Worm (Caenorhabditis elegans) whole organism, late embryonic: ENCODE results near the gene F36H1.11.

Experiments
- F13H6.1 ChIP-seq: sonication (generic microtip); optimal IDR thresholded peaks from 2 replicates; lab custom pipeline; 2016; ENCODE audit warnings: missing genetic modification characterization, missing compliant biosample characterization
- K02D7.2 ChIP-seq: sonication (generic microtip); optimal IDR thresholded peaks from 2 replicates; lab custom pipeline; 2017; ENCODE audit warnings: mild to moderate bottlenecking, missing genetic modification characterization, missing compliant biosample characterization
- K09A11.1 ChIP-seq: sonication (generic microtip); optimal IDR thresholded peaks from 2 replicates; lab custom pipeline; 2017; ENCODE audit warnings: antibody characterized with exemption, mild to moderate bottlenecking, missing genetic modification characterization, missing compliant biosample characterization; ENCODE audit not compliant: insufficient read depth
- T23F11.4 ChIP-seq: fragments of 200-800 bp; sonication (Bioruptor generic); optimal IDR thresholded peaks from 2 replicates; lab custom pipeline; 2018; ENCODE audit warnings: mild to moderate bottlenecking, missing genetic modification characterization, missing compliant biosample characterization
- ahr-1 ChIP-seq: sonication (generic microtip); optimal IDR thresholded peaks from 2 replicates; lab custom pipeline; 2016; ENCODE audit warnings: missing genetic modification characterization, missing compliant biosample characterization
- ceh-18 ChIP-seq: sonication (generic microtip); optimal IDR thresholded peaks from 2 replicates; lab custom pipeline; 2016; ENCODE audit warnings: missing genetic modification characterization, missing compliant biosample characterization
- ceh-19 ChIP-seq: fragments of 200-800 bp; sonication (Bioruptor generic); optimal IDR thresholded peaks from 2 replicates; lab custom pipeline; 2018; ENCODE audit warnings: mild to moderate bottlenecking, missing genetic modification characterization, missing compliant biosample characterization
- ceh-24 ChIP-seq: sonication (generic microtip); optimal IDR thresholded peaks from 2 replicates; lab custom pipeline; 2016; ENCODE audit warnings: mild to moderate bottlenecking, missing genetic modification characterization, missing compliant biosample characterization
- ceh-30 ChIP-seq: fragments of 150-350 bp; optimal IDR thresholded peaks from 2 replicates; lab custom pipeline; 2014; ENCODE audit warnings: missing biosample characterization, missing genetic modification characterization
- ceh-48 ChIP-seq: sonication (generic microtip); optimal IDR thresholded peaks from 2 replicates; lab custom pipeline; 2016; ENCODE audit warnings: missing genetic modification characterization, inconsistent platforms, missing compliant biosample characterization
- che-1 ChIP-seq: sonication (generic microtip); optimal IDR thresholded peaks from 2 replicates; lab custom pipeline; 2016; ENCODE audit warnings: mild to moderate bottlenecking, missing genetic modification characterization, missing compliant biosample characterization
- dmd-4 ChIP-seq: sonication (generic microtip); optimal IDR thresholded peaks from 2 replicates; lab custom pipeline; 2016; ENCODE audit warnings: borderline replicate concordance, missing genetic modification characterization, missing compliant biosample characterization
- dve-1 ChIP-seq: sonication (generic microtip); optimal IDR thresholded peaks from 2 replicates; lab custom pipeline; 2017; ENCODE audit warnings: antibody characterized with exemption, mild to moderate bottlenecking, missing genetic modification characterization, missing compliant biosample characterization
- elt-4 ChIP-seq: sonication (generic microtip); optimal IDR thresholded peaks from 2 replicates; lab custom pipeline; 2016; ENCODE audit warnings: missing genetic modification characterization, missing compliant biosample characterization
- ets-4 ChIP-seq: sonication (generic microtip); optimal IDR thresholded peaks from 2 replicates; lab custom pipeline; 2016; ENCODE audit warnings: missing genetic modification characterization, missing compliant biosample characterization
- fax-1 ChIP-seq: sonication (generic microtip); optimal IDR thresholded peaks from 2 replicates; lab custom pipeline; 2016; ENCODE audit warnings: missing genotype, missing genetic modification characterization, missing compliant biosample characterization
- fkh-10 ChIP-seq: fragments of 150-350 bp; optimal IDR thresholded peaks from 2 replicates; lab custom pipeline; 2014; ENCODE audit warnings: missing biosample characterization, missing genetic modification reagents, missing genetic modification characterization
- gmeb-2 ChIP-seq: sonication (generic microtip); optimal IDR thresholded peaks from 2 replicates; lab custom pipeline; 2016; ENCODE audit warnings: missing genetic modification characterization, inconsistent platforms, missing compliant biosample characterization
- hlh-13 ChIP-seq: fragments of 200-800 bp; sonication (Bioruptor generic); optimal IDR thresholded peaks from 2 replicates; lab custom pipeline; 2018; ENCODE audit warnings: mild to moderate bottlenecking, missing genetic modification characterization, missing compliant biosample characterization
- hlh-15 ChIP-seq: sonication (generic microtip); optimal IDR thresholded peaks from 2 replicates; lab custom pipeline; 2016; ENCODE audit warnings: missing genetic modification characterization, missing compliant biosample characterization
- hlh-30 ChIP-seq: sonication (generic microtip); optimal IDR thresholded peaks from 2 replicates; lab custom pipeline; 2017; ENCODE audit warnings: antibody characterized with exemption, missing genetic modification characterization, missing compliant biosample characterization; ENCODE audit not compliant: insufficient read depth
- hlh-6 ChIP-seq: sonication (generic microtip); optimal IDR thresholded peaks from 2 replicates; lab custom pipeline; 2016; ENCODE audit warnings: missing genotype, missing genetic modification characterization, missing compliant biosample characterization
- lin-11 ChIP-seq: fragments of 200-800 bp; sonication (Bioruptor generic); optimal IDR thresholded peaks from 2 replicates; lab custom pipeline; 2018; ENCODE audit warnings: mild to moderate bottlenecking, missing genetic modification characterization, missing compliant biosample characterization
- madf-2 ChIP-seq: sonication (generic microtip); optimal IDR thresholded peaks from 2 replicates; lab custom pipeline; 2017; ENCODE audit warnings: missing genetic modification characterization, missing compliant biosample characterization
- mec-3 ChIP-seq: sonication (generic microtip); optimal IDR thresholded peaks from 2 replicates; lab custom pipeline; 2016; ENCODE audit warnings: borderline replicate concordance, missing genetic modification characterization, missing compliant biosample characterization
- nfya-1 ChIP-seq: sonication (generic microtip); optimal IDR thresholded peaks from 2 replicates; lab custom pipeline; 2017; ENCODE audit warnings: missing genetic modification characterization, mild to moderate bottlenecking, missing compliant biosample characterization, antibody characterized with exemption, moderate library complexity
- nhr-11 ChIP-seq: fragments of 150-350 bp; optimal IDR thresholded peaks from 2 replicates; lab custom pipeline; 2014; ENCODE audit warnings: missing biosample characterization, missing genetic modification characterization
- nhr-232 ChIP-seq: sonication (generic microtip); optimal IDR thresholded peaks from 2 replicates; lab custom pipeline; 2016; ENCODE audit warnings: missing genetic modification characterization, missing compliant biosample characterization
- odd-2 ChIP-seq: sonication (generic microtip); optimal IDR thresholded peaks from 2 replicates; lab custom pipeline; 2017; ENCODE audit warnings: antibody characterized with exemption, mild to moderate bottlenecking, missing genetic modification characterization, missing compliant biosample characterization
- pag-3 ChIP-seq: sonication (generic microtip); optimal IDR thresholded peaks from 2 replicates; lab custom pipeline; 2016; ENCODE audit warnings: missing compliant biosample characterization, missing genetic modification characterization, borderline replicate concordance
- pha-2 ChIP-seq: sonication (generic microtip); optimal IDR thresholded peaks from 2 replicates; lab custom pipeline; 2017; ENCODE audit warnings: mild to moderate bottlenecking, missing genetic modification characterization, missing compliant biosample characterization
- pha-4 ChIP-seq: fragments of 150-350 bp; optimal IDR thresholded peaks from 2 replicates; lab custom pipeline; 2018; ENCODE audit warnings: missing biosample characterization, missing genetic modification reagents, missing genetic modification characterization
- pqm-1 ChIP-seq: sonication (generic microtip); optimal IDR thresholded peaks from 2 replicates; lab custom pipeline; 2016; ENCODE audit warnings: missing genetic modification characterization, missing compliant biosample characterization
- pros-1 ChIP-seq: fragments of 150-350 bp; optimal IDR thresholded peaks from 2 replicates; lab custom pipeline; 2014; ENCODE audit warnings: missing biosample characterization, missing genetic modification reagents, missing genetic modification characterization
- rnt-1 ChIP-seq: sonication (generic microtip); optimal IDR thresholded peaks from 2 replicates; lab custom pipeline; 2016; ENCODE audit warnings: missing genetic modification characterization, missing compliant biosample characterization
- syd-9 ChIP-seq: sonication (generic microtip); optimal IDR thresholded peaks from 2 replicates; lab custom pipeline; 2016; ENCODE audit warnings: mild to moderate bottlenecking, missing genetic modification characterization, moderate library complexity, missing compliant biosample characterization
- tbx-7 ChIP-seq: sonication (generic microtip); optimal IDR thresholded peaks from 2 replicates; lab custom pipeline; 2016; ENCODE audit warnings: missing genotype, missing genetic modification characterization, missing compliant biosample characterization
- unc-3 ChIP-seq, 2 experiments: fragments of 200-800 bp in 1 of 2; sonication (Bioruptor generic) in 1 of 2; sonication (generic microtip) in 1 of 2; conservative IDR thresholded peaks in 1 of 2; optimal IDR thresholded peaks in 1 of 2; 2 replicates each; pipeline versions ENCODE4 v1.3.6 to Lab custom; 2016 to 2022; ENCODE audit warnings: missing compliant biosample characterization in 2 of 2, missing genetic modification characterization in 2 of 2, missing genetic modification reagents in 1 of 2
- unc-55 ChIP-seq: sonication (generic microtip); optimal IDR thresholded peaks from 2 replicates; lab custom pipeline; 2017; ENCODE audit warnings: missing biosample characterization, missing genetic modification reagents, missing genetic modification characterization
- zip-5 ChIP-seq: sonication (generic microtip); optimal IDR thresholded peaks from 2 replicates; lab custom pipeline; 2016; ENCODE audit warnings: missing genetic modification characterization, missing compliant biosample characterization

F36H1.11 gene

DNA sequence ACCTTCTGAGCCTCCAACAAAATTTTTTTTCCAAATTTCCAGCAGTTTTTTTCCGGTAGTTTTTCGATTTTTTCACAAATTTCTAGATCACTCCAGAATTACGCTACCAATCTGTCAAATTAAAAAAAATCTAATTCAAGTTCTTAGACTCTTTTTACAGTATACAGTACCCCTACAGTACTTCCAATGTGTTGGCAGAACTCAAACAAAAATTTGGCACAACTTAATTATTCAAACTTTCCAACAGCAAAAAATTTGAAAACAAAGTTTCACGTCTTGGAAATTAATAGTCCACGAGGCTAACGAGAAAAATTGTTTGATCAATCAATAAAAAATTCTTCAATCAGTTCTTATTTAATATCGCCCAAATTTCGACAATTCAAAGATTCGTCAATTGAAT, 835 bp downstream of the F36H1.11 start, which contains the start of gene F36H1.3:
Gene F36H1.3 (plus strand): TSS at position 323 of the 400 bp plus-strand sequence.
- TF ChIP-seq gmeb-2 (tag; lab: Kevin White, UChicago) (no peak), elt-4 (tag; lab: Kevin White, UChicago) (no peak), unc-55 (no peak), fkh-10 (GFP tag; lab: Kevin White, UChicago) (no peak), madf-2 (tag; lab: Kevin White, UChicago) (no peak), hlh-30 (no peak), hlh-6 (tag; lab: Kevin White, UChicago) (no peak), pag-3 (tag; lab: Kevin White, UChicago) (no peak)

DNA sequence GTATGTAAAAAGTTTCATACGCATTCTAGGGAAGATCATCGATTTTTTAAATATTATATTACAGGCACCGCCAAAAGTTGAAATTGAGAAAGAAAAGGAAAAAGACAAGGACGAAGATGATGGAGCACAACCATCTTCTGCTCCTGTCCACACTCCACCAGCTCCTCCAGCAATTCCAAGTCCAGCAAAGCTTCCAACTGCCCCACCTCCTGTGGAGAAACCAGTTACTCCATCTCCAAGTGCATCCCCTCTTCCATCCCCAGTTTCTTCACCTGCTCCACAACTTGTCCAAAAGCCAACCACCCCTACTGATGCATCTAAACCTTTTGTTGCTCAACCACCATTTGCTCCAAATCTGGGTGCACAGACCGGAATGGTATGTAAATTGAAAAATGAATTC, 3.0 kb downstream of the F36H1.11 start:
- no peak for TF ChIP-seq hlh-6 (tag; lab: Kevin White, UChicago)

DNA sequence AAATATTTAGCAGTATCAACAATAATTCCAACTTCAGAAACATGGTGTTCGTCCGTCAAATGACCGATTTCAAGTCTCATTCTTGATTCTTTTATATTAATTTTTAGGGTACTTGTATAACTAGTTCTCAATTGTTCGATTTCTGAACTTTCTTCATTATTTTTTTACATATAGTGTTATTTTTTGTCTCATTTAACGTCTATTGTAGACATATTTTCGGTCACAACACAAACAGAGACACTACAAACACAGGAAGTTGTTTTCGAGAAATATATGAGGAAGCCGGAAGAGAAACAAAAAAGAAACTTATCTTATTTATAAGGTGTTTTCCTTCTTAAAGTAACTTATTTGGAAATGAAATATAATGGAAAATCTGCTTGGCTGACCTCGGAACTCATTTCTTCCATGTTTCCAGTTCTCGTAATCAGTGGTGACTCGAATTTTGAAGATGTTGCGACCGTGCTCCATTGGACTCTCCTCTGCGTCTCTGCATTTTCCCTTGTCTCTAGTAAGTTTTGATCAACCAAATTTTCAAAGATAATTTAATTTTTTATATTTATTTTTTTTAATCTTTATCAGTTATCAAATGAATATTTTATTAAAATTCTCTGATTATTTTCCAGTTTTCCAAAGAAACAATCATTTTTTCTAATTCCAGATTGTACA, 4.8 kb downstream of the F36H1.11 start, which contains the start of the genes F36H1.12 and lin-3:
Gene F36H1.12 (minus strand): TSS at position 51 of the 666 bp plus-strand sequence.
Gene lin-3 (plus strand): TSS at position 657 of the 666 bp plus-strand sequence.
- TF ChIP-seq lin-11 (tag; lab: Kevin White, UChicago) (no peak), mec-3 (tag; lab: Kevin White, UChicago) (no peak), pha-4 (tag; lab: Kevin White, UChicago) (no peak), che-1 (no peak), K09A11.1 (tag; lab: Kevin White, UChicago) (no peak), F13H6.1 (tag; lab: Kevin White, UChicago) (no peak), ceh-48 (tag; lab: Kevin White, UChicago) (no peak), hlh-30 (no peak), ets-4 (tag; lab: Kevin White, UChicago) (no peak), fax-1 (tag; lab: Kevin White, UChicago) (no peak)

DNA sequence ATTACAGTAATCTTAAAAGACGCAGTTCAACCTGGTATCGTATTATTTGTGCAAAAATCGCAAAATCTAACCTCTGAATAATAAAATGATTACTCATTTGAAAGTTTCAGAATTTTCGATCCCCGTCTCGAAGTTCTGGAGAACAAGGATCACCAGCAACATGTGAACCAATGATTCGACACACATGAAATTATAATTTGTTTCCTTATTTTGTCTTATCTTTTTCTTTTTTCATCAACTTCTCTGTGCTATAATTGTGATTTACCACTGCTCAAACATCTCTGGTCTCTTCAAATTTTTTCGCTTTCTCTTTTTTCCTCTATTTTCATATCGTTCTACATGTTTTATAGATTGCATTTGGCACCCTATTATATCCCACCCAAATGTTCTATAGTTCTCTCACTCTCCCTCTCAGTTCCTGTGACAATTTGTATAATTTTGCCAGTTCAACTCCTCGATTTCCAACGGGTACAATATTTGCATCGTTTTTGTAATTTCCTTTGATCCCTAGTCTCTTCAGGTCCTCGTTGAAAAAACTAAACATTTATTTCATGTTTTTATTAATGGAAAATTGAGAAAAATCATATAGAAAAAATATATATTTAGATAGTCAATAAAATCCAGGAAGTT, 14.1 kb downstream of the F36H1.11 start:
- no peak for TF ChIP-seq nhr-11
- TF ChIP-seq ceh-24 (tag; lab: Kevin White, UChicago), result no peak
- TF ChIP-seq pqm-1 (tag; lab: Kevin White, UChicago), result no peak
- TF ChIP-seq pros-1 (tag; lab: Kevin White, UChicago), result no peak
- no peak for TF ChIP-seq T23F11.4
- no peak for TF ChIP-seq che-1
- TF ChIP-seq dmd-4 (tag; lab: Kevin White, UChicago), result no peak
- no peak for TF ChIP-seq hlh-6 (tag; lab: Kevin White, UChicago)
- TF ChIP-seq ahr-1 (tag; lab: Kevin White, UChicago), result no peak
- TF ChIP-seq zip-5 (tag; lab: Kevin White, UChicago), result no peak
- no peak for TF ChIP-seq fkh-10 (GFP tag; lab: Kevin White, UChicago)
- no peak for TF ChIP-seq odd-2 (tag; lab: Kevin White, UChicago)
- TF ChIP-seq ceh-30 (tag; lab: Kevin White, UChicago), result no peak
- TF ChIP-seq unc-3 (GFP tag; conservative IDR thresholded peaks at IDR 0.05; lab: Robert Waterston, UW), result no peak
- TF ChIP-seq unc-3 (tag; optimal IDR thresholded peaks at IDR 0.05; lab: Kevin White, UChicago), result no peak
- TF ChIP-seq hlh-13 (GFP tag; lab: Kevin White, UChicago), result no peak
- no peak for TF ChIP-seq hlh-15 (tag; lab: Kevin White, UChicago)
- no peak for TF ChIP-seq ceh-19 (GFP tag; lab: Kevin White, UChicago)

DNA sequence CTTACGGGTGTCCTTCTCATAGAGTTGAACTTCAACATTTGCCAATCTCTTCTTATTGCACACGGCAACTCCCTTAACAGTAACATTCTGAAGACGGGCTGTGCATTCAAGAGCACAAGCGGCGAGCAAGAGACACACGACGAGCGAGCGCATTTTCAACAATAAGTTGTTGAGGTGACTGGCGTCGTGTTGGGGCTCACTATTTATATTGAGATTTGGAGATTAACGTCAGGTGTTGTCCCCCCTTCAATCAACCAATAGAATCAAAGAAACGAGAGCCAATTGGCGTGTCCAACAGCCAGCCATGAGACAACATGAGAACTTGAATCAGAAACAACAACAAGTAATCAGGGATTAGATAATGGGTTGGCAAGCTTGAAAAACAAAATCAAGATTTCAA, 15.0 kb downstream of the F36H1.11 start, which contains the start of gene ttr-16:
Gene ttr-16 (minus strand): TSS at position 176 of the 400 bp plus-strand sequence.
- TF ChIP-seq nhr-232 (tag; lab: Kevin White, UChicago) (no peak), pag-3 (tag; lab: Kevin White, UChicago) (no peak), fax-1 (tag; lab: Kevin White, UChicago) (no peak), pros-1 (tag; lab: Kevin White, UChicago) (no peak), lin-11 (tag; lab: Kevin White, UChicago) (no peak), tbx-7 (no peak), K02D7.2 (tag; lab: Kevin White, UChicago) (no peak), pha-2 (tag; lab: Kevin White, UChicago) (no peak), nfya-1 (tag; lab: Kevin White, UChicago) (peak; percentile 77), unc-55 (peak; percentile 88), hlh-30 (no peak), ceh-18 (tag; lab: Kevin White, UChicago) (peak; percentile 30), zip-5 (tag; lab: Kevin White, UChicago) (no peak), dve-1 (tag; lab: Kevin White, UChicago) (no peak), rnt-1 (tag; lab: Kevin White, UChicago) (no peak), madf-2 (tag; lab: Kevin White, UChicago) (no peak), syd-9 (no peak)
